Worm (Caenorhabditis elegans) whole organism, L4/young adult: ENCODE data around the gene C48D1.9.
A peak's percentile ranks its signal among the peaks of the same experiment; 100 is the strongest.

Experiments used
- W03F9.2 ChIP-seq: fragments of 150-350 bp; optimal IDR thresholded peaks from 2 replicates; lab custom pipeline; 2014; ENCODE audit warnings: missing biosample characterization, missing genetic modification characterization
- dao-5 ChIP-seq: sonication (generic microtip); optimal IDR thresholded peaks from 2 replicates; lab custom pipeline; 2016; ENCODE audit warnings: missing genotype, missing genetic modification characterization, moderate library complexity, missing compliant biosample characterization
- him-1 ChIP-seq: sonication (generic microtip); optimal IDR thresholded peaks from 2 replicates; lab custom pipeline; 2016; ENCODE audit warnings: missing genotype, missing genetic modification reagents, missing genetic modification characterization, missing compliant biosample characterization

C48D1.9 gene

DNA sequence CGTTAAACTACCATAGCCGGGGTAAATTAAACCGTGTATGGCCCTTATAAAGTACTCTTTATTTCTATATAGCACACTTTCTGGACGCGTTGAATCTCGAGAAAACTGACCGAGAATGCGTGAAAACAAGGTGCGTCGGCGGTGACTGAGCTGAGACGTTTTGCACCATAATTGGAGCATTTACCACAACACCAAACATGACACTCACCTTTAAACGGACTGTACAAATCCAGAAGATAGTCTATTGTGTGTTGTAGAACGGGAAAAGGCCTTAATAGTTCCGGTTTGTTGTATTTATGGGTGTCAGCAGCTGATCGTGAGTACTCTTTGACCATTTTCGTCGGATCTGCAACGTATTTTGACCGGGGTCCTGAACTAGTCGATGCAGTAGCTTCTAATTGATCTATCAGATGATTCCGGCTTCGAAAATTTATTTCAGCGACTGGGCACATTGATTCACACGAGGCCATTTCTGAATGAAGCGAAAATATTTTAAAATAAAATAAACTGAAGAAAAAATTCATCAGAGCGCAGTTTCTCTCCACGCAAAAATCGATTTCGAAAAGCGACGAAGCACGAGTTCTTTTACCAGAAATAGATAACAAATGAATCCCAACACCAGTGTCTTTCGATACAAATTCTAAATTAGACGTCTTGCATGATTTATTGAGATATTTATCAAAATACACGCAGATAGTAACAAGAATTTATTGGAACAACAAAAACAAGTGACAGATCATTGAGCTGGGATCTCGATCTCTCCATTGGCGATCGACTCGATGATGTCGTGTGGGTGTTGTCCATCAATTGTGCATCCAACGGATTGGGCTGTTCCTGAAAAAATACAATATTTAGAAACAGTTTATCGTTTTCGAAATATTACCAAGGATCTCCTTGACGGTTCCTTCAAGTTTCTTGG, 29.7 kb upstream of the C48D1.9 start, which contains the start of gene tag-115:
Gene tag-115 (minus strand): TSS at position 472 of the 919 bp plus-strand sequence.
- TF ChIP-seq W03F9.2 (tag; lab: Kevin White, UChicago) (peak; percentile 36), dao-5 (no peak)

DNA sequence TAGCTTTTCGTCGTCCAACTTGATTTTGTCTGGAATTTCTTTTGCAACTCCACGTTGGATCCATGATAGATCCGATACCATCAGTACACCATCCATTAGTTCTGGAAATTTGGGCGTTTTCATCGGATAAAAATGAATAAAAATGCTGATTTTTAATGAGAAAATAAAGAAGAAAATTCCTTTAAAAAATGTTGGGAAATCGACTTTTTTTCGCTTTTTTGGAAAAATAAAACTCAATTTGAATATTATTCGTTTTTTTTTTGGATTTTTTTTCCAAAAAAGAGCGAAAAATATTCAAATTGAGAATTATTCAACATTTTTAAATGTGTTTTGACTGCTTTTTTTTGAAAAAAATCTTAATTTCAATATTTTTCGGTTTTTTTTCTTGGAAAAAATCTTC, 27.0 kb upstream of the C48D1.9 start, which contains the start of gene pwp-1:
Gene pwp-1 (minus strand): TSS at position 101 of the 400 bp plus-strand sequence.
- TF ChIP-seq him-1 (tag; lab: Kevin White, UChicago) (no peak), dao-5 (no peak), W03F9.2 (tag; lab: Kevin White, UChicago) (no peak)

DNA sequence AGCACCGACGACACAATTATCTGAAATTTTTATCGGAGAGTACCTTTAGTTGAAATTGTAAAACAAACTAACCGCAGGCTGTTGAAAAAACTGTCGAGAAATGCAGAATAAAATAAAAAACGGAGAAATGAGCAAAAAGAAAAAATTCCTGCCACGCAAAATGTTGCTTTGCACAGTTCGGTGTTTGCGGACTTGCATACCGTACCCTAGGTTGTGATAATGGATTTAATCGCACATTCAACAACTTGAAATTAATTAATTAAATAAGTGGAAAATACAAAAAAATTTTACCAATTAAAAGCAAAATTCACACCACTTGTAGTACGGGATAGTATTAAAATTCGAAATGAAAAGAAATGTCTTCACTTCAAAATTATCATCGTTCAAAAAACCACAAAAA, 21.9 kb upstream of the C48D1.9 start:
- TF ChIP-seq him-1 (tag; lab: Kevin White, UChicago) (no peak), W03F9.2 (tag; lab: Kevin White, UChicago) (no peak), dao-5 (no peak)

DNA sequence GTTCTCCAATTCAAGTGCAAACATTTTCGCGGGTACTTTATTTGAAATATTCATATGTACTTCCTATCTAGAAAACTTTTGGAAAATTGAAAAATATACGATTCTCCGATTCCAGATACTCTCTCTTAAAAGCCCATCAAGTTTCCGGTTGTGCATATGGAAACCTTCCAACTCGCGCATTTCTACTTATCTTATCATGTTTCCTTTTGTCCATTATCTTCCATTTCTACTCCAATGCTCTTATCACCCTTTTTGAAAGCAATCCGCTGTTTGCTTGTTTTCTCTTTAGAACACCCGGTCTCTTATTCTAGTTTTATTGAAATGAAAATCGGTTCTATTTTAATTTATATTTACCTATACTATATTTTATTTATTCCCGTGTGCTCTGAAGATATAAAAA, 12.2 kb upstream of the C48D1.9 start, which contains the start of gene C48D1.5:
Gene C48D1.5 (plus strand): TSS at position 301 of the 400 bp plus-strand sequence.
- TF ChIP-seq him-1 (tag; lab: Kevin White, UChicago) (no peak), W03F9.2 (tag; lab: Kevin White, UChicago) (no peak), dao-5 (no peak)

DNA sequence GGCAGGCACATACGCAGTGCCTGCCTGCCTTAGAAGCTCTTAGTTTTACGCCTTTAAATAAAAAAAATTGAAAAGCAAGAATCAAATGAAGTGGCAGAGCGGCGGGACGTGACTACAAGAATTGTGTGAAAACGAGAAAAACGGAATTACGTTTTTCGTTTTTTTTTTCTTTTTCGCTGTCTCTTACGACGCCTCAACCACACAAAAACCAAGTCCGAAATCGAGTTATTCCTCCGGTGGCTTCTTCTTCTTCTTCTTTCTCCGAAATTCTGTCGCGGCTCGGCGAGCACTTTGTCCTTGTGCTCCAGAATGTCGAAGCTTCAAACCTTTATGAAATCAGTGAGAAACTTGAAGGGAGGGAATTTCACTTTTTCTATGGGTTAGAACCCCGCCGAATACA, 11.1 kb upstream of the C48D1.9 start:
- no peak for TF ChIP-seq him-1 (tag; lab: Kevin White, UChicago)
- TF ChIP-seq dao-5: no peak
- TF ChIP-seq W03F9.2 (tag; lab: Kevin White, UChicago): no peak

DNA sequence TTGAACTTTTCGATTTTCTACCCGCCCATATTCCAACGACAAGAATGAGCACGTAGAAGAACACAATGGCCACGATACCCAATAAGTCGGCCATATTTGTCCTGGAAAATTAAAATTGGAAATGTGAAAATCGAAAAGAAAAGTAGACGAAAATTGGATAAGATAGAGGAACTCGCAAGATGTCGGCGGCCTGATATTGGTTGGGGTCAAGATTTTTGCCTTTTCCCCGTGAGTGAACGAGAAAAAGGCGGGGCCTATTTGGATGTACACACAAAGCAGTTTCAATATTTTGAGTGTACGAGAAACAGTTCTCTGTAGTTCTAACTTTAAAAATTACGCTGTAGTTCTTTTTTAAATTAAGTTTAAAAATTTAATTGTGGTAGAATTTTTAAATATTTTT, 5.0 kb upstream of the C48D1.9 start, which contains the start of gene cho-1:
Gene cho-1 (minus strand): TSS at position 101 of the 400 bp plus-strand sequence.
- TF ChIP-seq dao-5: no peak

DNA sequence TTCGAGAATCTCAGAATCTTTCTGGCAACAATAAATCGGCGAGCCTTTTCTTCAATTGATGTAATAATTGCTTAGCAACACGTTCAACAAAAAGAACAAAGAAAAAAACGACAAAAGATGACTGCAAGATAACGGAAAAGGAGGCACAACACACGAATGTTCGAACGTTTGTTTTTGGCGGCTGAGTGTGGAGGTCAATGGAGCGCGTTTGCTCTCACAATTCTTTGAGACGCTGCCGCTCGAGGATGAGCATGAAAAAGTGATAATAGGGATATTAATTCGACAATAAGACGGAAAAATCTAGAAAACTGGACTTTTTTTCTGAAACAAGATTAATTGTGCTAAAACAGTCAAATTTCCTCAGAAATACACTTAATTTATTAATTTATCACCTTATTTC, 3.6 kb downstream of the C48D1.9 start:
- no peak for TF ChIP-seq W03F9.2 (tag; lab: Kevin White, UChicago)
- TF ChIP-seq him-1 (tag; lab: Kevin White, UChicago): no peak
- TF ChIP-seq dao-5: no peak

DNA sequence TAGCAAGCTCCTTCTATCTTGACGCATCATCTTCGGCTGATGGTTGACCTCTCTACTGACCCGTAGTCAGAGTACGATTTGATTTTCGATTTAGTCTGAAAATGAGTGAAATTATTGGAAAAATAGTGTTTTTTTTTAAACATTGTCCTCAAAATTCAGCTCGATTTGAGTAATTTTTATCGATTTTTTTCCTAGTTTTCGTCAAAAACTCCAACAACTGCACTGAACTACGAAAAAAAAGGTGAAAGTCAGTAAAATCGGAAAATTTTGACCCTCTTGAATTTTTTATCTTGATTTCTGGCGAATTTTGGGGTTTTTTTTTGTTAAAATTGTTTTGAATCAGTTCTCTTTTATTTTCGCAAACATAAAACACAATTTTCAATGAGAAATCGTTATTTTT, 5.4 kb downstream of the C48D1.9 start, which contains the start of gene ced-3:
Gene ced-3 (minus strand): TSS at position 101 of the 400 bp plus-strand sequence.
- TF ChIP-seq dao-5 (no peak), W03F9.2 (tag; lab: Kevin White, UChicago) (no peak), him-1 (tag; lab: Kevin White, UChicago) (no peak)

DNA sequence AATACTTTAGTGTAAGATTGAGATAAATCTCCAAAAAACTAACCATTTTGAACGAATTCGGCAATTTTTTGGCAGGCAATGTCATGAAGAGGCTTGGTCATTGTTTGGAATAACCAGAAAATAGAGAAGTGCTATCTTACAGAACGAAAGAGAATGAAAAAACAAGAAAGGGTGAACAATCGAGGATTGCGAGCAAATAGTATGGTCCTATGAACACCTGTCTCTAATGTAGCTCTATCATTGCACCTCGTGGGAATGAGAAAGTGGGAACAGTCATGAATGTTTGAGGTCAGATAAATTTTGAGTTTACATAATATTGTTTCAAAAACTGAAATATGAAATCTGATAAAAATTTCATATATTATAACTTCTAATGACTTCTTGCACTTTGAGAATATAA, 12.2 kb downstream of the C48D1.9 start, which contains the start of gene C48D1.1:
Gene C48D1.1 (minus strand): TSS at position 101 of the 400 bp plus-strand sequence.
- TF ChIP-seq dao-5: no peak
- no peak for TF ChIP-seq W03F9.2 (tag; lab: Kevin White, UChicago)
- no peak for TF ChIP-seq him-1 (tag; lab: Kevin White, UChicago)

DNA sequence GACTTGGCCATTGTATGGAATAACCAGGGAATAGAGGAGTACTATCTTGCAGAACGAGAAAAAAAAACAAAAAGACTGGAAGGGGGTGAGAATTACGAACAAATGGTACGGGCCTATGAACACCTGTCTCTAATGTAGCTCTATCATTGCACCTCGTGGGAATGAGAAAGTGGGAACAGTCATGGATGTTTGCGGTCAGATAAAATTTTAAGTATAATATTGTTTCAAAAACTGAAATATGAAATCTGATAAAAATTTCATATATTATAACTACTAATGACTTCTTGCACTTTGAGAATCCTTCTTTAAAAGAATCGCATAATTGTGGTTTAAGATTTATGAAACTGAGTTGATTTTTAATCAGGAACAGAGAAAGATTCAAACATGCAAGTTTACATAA, 16.2 kb downstream of the C48D1.9 start, which contains the start of gene F58D2.5:
Gene F58D2.5 (minus strand): TSS at position 101 of the 400 bp plus-strand sequence.
- no peak for TF ChIP-seq dao-5
- TF ChIP-seq him-1 (tag; lab: Kevin White, UChicago): no peak
- no peak for TF ChIP-seq W03F9.2 (tag; lab: Kevin White, UChicago)

DNA sequence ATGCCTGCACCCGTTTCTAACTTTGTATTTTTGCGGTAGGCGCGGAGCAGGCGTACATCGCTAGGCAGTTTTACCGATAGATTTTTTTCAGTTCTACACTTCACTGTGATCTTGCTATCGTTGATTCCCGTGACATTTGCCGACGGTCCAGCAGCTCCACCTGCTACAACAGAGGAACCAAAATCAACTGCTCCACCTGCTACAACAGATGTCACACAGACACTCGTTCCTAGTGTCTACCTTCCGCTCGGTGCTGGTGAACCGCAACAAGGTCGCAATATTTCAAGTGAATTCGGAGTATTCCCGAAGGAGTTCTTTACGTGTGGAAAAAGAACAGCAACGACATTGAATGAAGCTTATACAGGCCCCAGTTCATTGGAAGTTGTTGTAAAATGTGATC, 19.4 kb downstream of the C48D1.9 start:
- TF ChIP-seq him-1 (tag; lab: Kevin White, UChicago) (no peak), dao-5 (no peak), W03F9.2 (tag; lab: Kevin White, UChicago) (no peak)

DNA sequence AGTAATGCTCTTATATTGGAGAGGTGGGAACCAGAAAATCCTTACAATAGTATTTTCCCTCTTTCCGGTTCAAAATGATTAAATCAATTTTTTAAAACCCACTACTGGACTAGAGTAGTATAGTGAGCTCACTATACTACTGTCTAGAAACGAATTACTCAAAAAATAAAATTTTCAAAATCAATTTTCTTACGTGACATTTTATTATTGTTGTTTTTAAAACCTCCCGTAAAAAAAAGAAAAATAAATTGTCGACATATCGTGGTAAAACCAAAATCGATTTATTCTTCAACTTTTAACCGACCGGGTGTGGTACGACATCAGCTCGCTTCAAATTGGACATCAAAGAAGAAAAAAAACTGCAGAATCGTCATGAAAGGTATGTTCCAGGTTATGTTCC, 20.0 kb downstream of the C48D1.9 start, which contains the start of gene F58D2.2:
Gene F58D2.2 (plus strand): TSS at position 301 of the 400 bp plus-strand sequence.
- TF ChIP-seq W03F9.2 (tag; lab: Kevin White, UChicago) (no peak), him-1 (tag; lab: Kevin White, UChicago) (no peak), dao-5 (no peak)

DNA sequence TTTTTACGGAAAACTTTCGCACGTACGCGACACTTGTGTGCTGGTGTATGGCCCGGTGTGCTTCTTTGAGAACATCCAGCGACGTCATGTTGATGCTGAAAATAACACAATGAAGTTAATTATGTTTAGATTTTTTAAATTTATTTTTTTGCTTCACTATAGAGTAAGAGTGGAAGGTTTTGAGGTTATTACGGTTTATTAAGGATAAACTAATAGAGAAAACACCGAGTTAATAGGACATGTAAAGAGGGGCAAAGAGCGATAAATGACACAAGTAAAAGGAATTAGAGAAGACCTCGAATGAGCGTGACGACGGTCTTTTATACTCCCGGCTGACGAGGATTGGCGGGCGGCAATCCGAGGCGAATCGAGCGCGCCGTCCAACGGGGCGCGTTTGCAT, 20.5 kb downstream of the C48D1.9 start, which contains the start of gene F58D2.4:
Gene F58D2.4 (minus strand): TSS at position 101 of the 400 bp plus-strand sequence.
- TF ChIP-seq him-1 (tag; lab: Kevin White, UChicago) (no peak), dao-5 (no peak), W03F9.2 (tag; lab: Kevin White, UChicago) (no peak)

DNA sequence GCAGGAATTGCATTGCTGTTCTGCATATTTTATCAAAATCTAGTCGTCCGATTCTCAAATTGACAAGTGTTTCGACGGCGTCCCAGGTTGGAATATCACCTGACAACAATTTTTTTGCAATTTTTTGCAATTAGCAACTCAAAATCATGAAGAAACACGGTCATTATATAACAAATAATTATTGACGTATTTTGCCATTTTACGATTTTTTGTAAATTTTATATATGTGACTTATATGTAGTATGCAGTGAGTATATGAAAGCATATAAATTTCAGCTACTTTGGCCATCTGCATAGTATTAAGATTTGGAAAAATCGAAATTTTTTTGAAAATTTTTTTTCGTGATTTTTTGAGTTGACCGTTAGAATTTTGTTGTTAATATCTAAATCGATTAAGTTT, 28.7 kb downstream of the C48D1.9 start, which contains the start of gene F58D2.3:
Gene F58D2.3 (minus strand): TSS at position 101 of the 400 bp plus-strand sequence.
- TF ChIP-seq W03F9.2 (tag; lab: Kevin White, UChicago) (no peak), him-1 (tag; lab: Kevin White, UChicago) (no peak), dao-5 (no peak)
